Worm (Caenorhabditis elegans): ENCODE data around the gene sars-1.

DNA sequence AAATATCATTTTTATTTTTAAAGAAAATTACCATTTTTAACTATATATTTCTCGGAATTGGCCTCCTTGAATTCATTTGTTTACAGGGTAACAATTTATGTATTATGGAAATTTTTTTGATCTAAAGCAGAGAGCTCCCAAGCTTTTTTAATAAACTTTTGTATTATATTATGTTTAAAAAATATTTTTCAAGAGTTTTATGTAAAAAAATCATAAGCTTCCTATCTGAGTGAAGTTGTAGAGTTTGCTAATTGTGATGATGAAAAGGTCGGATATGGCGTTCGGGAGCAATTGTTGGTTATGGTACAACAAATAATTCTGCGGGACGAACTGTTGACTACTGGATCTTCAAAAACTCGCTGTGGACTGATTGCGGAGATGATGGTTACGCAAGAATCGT lies 17.8 kb downstream of the sars-1 start, which contains the start of gene F44D12.19:
- TF ChIP-seq snpc-4 (tag; optimal IDR thresholded peaks at IDR 0.05) = no peak
- TF ChIP-seq ceh-28 (tag; optimal IDR thresholded peaks at IDR 0.05) = no peak
- TF ChIP-seq lin-39 (tag; optimal IDR thresholded peaks at IDR 0.05) = no peak
- TF ChIP-seq nhr-77 (tag; optimal IDR thresholded peaks at IDR 0.05) = no peak
- no peak for TF ChIP-seq egl-27 (tag; optimal IDR thresholded peaks at IDR 0.05)
- no peak for TF ChIP-seq aly-2 (tag; optimal IDR thresholded peaks at IDR 0.05)
- no peak for TF ChIP-seq fos-1 (tag; optimal IDR thresholded peaks at IDR 0.05)
